Fruit fly (Drosophila melanogaster): ENCODE results near the gene CG34417.

- TF ChIP-seq Dll (optimal IDR thresholded peaks at IDR 0.05), result no peak
- no peak for TF ChIP-seq pan (optimal IDR thresholded peaks at IDR 0.05)
- TF ChIP-seq EcR (GFP tag; optimal IDR thresholded peaks at IDR 0.05), result no peak
- no peak for TF ChIP-seq psq (optimal IDR thresholded peaks at IDR 0.05)
- no peak for TF ChIP-seq usp (GFP tag; optimal IDR thresholded peaks at IDR 0.05)
These were observed 74.9 kb downstream of the CG34417 start for dm6 chrX:6615476-6615875.
